Fruit fly (Drosophila melanogaster): Measurements from ENCODE around the gene CG43386.

The CG43386 gene

DNA sequence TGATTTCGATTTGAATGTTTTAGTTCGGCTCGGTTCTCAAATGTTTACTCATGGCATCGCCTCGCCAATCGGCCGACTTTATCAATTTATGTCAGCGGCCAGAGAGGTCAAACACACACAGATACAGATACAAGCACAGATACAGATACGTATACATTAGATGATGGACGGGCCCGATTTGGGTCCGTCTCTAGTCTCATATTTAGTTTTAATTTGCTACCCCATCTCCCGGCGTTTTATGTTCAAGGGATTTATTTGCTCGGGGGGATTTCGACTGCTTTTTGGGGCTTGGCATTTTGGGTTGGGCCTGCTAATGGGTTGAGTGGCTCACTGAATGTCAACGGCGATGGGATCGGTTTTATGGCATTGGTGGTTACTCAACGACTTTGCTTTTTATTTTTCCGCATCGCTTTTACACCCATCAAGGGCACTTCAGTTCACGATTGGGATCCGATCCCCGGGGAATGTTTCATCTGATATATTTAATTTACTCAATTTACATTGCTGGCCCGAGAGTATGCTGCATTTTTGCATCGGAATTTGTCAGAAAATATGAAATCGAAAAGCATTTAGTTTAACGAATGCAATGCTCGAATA, 44.8 kb downstream of the CG43386 start (continued):
- TF ChIP-seq B-H2 (GFP tag; optimal IDR thresholded peaks at IDR 0.05) (no peak), Ada2b (GFP tag; IDR thresholded peaks at IDR 0.05) (no peak), btn (GFP tag; optimal IDR thresholded peaks at IDR 0.05) (no peak), CrebB (tag; optimal IDR thresholded peaks at IDR 0.05) (no peak), jigr1 (GFP tag; IDR thresholded peaks at IDR 0.05) (no peak), phol (tag; optimal IDR thresholded peaks at IDR 0.05) (no peak), klu (GFP tag; IDR thresholded peaks at IDR 0.05) (no peak), CG10209 (GFP tag; optimal IDR thresholded peaks at IDR 0.05) (no peak), Usf (GFP tag; optimal IDR thresholded peaks at IDR 0.05) (no peak), CG16779 (GFP tag; IDR thresholded peaks at IDR 0.05) (no peak), en (GFP tag; optimal IDR thresholded peaks at IDR 0.05) (no peak), cato (GFP tag; optimal IDR thresholded peaks at IDR 0.05; ENCODE audit: borderline replicate concordance) (no peak), CG6683 (GFP tag; optimal IDR thresholded peaks at IDR 0.05) (no peak), CG14667 (GFP tag; IDR thresholded peaks at IDR 0.05) (no peak), CG11560 (tag; IDR thresholded peaks at IDR 0.05) (no peak), mirr (GFP tag; optimal IDR thresholded peaks at IDR 0.05) (peak; percentile 13), CoRest (tag; optimal IDR thresholded peaks at IDR 0.05) (no peak), lmd (GFP tag; IDR thresholded peaks at IDR 0.05) (no peak), fd64A (GFP tag; optimal IDR thresholded peaks at IDR 0.05) (no peak), CG13123 (GFP tag; optimal IDR thresholded peaks at IDR 0.05) (no peak), wdn (GFP tag; IDR thresholded peaks at IDR 0.05) (no peak), CG6689 (GFP tag; IDR thresholded peaks at IDR 0.05) (no peak), psq (GFP tag; optimal IDR thresholded peaks at IDR 0.05) (no peak), CG8290 (GFP tag; optimal IDR thresholded peaks at IDR 0.05) (no peak), CG8290 (tag; optimal IDR thresholded peaks at IDR 0.05) (no peak), hkb (optimal IDR thresholded peaks at IDR 0.05) (no peak), hkb (GFP tag; IDR thresholded peaks at IDR 0.05) (no peak), ERR (GFP tag; optimal IDR thresholded peaks at IDR 0.05) (no peak), Camta (GFP tag; optimal IDR thresholded peaks at IDR 0.05) (no peak), dpn (GFP tag; optimal IDR thresholded peaks at IDR 0.05) (no peak), trem (tag; optimal IDR thresholded peaks at IDR 0.05) (no peak), inv (GFP tag; IDR thresholded peaks at IDR 0.05; ENCODE audit: partially characterized antibody) (no peak), Ets97D (GFP tag; optimal IDR thresholded peaks at IDR 0.05) (no peak), CG1233 (GFP tag; optimal IDR thresholded peaks at IDR 0.05) (no peak), CG33213 (GFP tag; optimal IDR thresholded peaks at IDR 0.05) (no peak), CG7271 (tag; optimal IDR thresholded peaks at IDR 0.05) (no peak), CG12104 (GFP tag; optimal IDR thresholded peaks at IDR 0.05) (no peak), CG13296 (GFP tag; optimal IDR thresholded peaks at IDR 0.05) (no peak), CG13624 (GFP tag; optimal IDR thresholded peaks at IDR 0.05) (no peak), CG8388 (GFP tag; optimal IDR thresholded peaks at IDR 0.05) (no peak), ftz-f1 (GFP tag; optimal IDR thresholded peaks at IDR 0.05) (peak; percentile 19), Optix (GFP tag; IDR thresholded peaks at IDR 0.05) (no peak), CG1792 (GFP tag; optimal IDR thresholded peaks at IDR 0.05) (no peak), ara (GFP tag; IDR thresholded peaks at IDR 0.05) (no peak), CG6254 (GFP tag; optimal IDR thresholded peaks at IDR 0.05) (no peak), grn (GFP tag; optimal IDR thresholded peaks at IDR 0.05) (peak; percentile 3), CG11247 (GFP tag; IDR thresholded peaks at IDR 0.05) (no peak), nau (GFP tag; optimal IDR thresholded peaks at IDR 0.05) (no peak), CG34224 (GFP tag; IDR thresholded peaks at IDR 0.05; ENCODE audit: partially characterized antibody) (no peak), CG6175 (GFP tag; IDR thresholded peaks at IDR 0.05) (no peak), CG30431 (GFP tag; optimal IDR thresholded peaks at IDR 0.05) (no peak), z (GFP tag; IDR thresholded peaks at IDR 0.05) (no peak), Oli (tag; optimal IDR thresholded peaks at IDR 0.05) (no peak)
